Worm (Caenorhabditis elegans) whole organism, young adult: ENCODE results near the gene toh-1.

Experiments
- K11D2.4 ChIP-seq: fragments of 200-800 bp; sonication (Bioruptor generic); IDR thresholded peaks from 2 replicates; pipeline ENCODE4 v1.3.6; 2022; ENCODE audit warnings: missing genetic modification reagents, missing genetic modification characterization, missing compliant biosample characterization
- T26A5.8 ChIP-seq: sonication (generic microtip); optimal IDR thresholded peaks from 2 replicates; lab custom pipeline; 2016; ENCODE audit warnings: missing genetic modification characterization, missing compliant biosample characterization
- dpl-1 ChIP-seq: fragments of 150-350 bp; optimal IDR thresholded peaks from 2 replicates; lab custom pipeline; 2014; ENCODE audit warnings: missing biosample characterization, missing genetic modification reagents, missing genetic modification characterization
- efl-1 ChIP-seq: fragments of 150-350 bp; optimal IDR thresholded peaks from 2 replicates; lab custom pipeline; 2014; ENCODE audit warnings: missing biosample characterization, missing genetic modification reagents, missing genetic modification characterization
- ets-4 ChIP-seq: fragments of 200-800 bp; sonication (Bioruptor generic); optimal IDR thresholded peaks from 2 replicates; lab custom pipeline; 2018; ENCODE audit warnings: mild to moderate bottlenecking, missing genetic modification characterization, missing compliant biosample characterization
- gei-17 ChIP-seq: fragments of 200-800 bp; sonication (Bioruptor generic); optimal IDR thresholded peaks from 2 replicates; lab custom pipeline; 2018; ENCODE audit warnings: mild to moderate bottlenecking, missing genetic modification characterization, missing compliant biosample characterization
- him-1 ChIP-seq: sonication (generic microtip); optimal IDR thresholded peaks from 2 replicates; lab custom pipeline; 2016; ENCODE audit warnings: missing genotype, missing genetic modification reagents, missing genetic modification characterization, missing compliant biosample characterization
- lin-26 ChIP-seq: fragments of 200-800 bp; sonication (Bioruptor generic); IDR thresholded peaks from 2 replicates; pipeline ENCODE4 v1.3.6; 2022; ENCODE audit warnings: missing genetic modification reagents, missing genetic modification characterization, missing compliant biosample characterization
- pha-4 ChIP-seq: fragments of 150-350 bp; sonication (generic microtip); optimal IDR thresholded peaks from 2 replicates; lab custom pipeline; 2014; ENCODE audit warnings: missing biosample characterization, missing genetic modification reagents, missing genetic modification characterization
- snpc-4 ChIP-seq, 5 experiments: fragments of 150-350 bp in 1 of 5; sonication (generic microtip) in 4 of 5; optimal IDR thresholded peaks; 2 replicates each; lab custom pipeline; 2014 to 2018; ENCODE audit warnings: missing genetic modification characterization in 5 of 5, missing biosample characterization in 3 of 5, antibody characterized with exemption in 2 of 5, mild to moderate bottlenecking in 2 of 5, missing compliant biosample characterization in 2 of 5, missing genotype in 2 of 5, moderate library complexity in 2 of 5, missing genetic modification reagents in 1 of 5
- zfh-2 ChIP-seq: fragments of 200-800 bp; sonication (Bioruptor generic); conservative IDR thresholded peaks from 2 replicates; pipeline ENCODE4 v1.3.6; 2022; ENCODE audit warnings: missing genetic modification reagents, missing genetic modification characterization, missing compliant biosample characterization
- ztf-25 ChIP-seq: fragments of 200-800 bp; sonication (Bioruptor generic); IDR thresholded peaks from 2 replicates; pipeline ENCODE4 v1.3.6; 2022; ENCODE audit warnings: missing genetic modification reagents, missing genetic modification characterization, missing compliant biosample characterization

- TF ChIP-seq T26A5.8 (tag; lab: Kevin White, UChicago) = no peak
- TF ChIP-seq lin-26 (GFP tag; lab: Robert Waterston, UW) = no peak
- TF ChIP-seq pha-4 (tag; lab: Kevin White, UChicago) = no peak
- no peak for TF ChIP-seq him-1 (tag; lab: Kevin White, UChicago)
- no peak for TF ChIP-seq zfh-2 (GFP tag; lab: Robert Waterston, UW)
- no peak for TF ChIP-seq gei-17 (GFP tag; lab: Kevin White, UChicago)
- TF ChIP-seq ets-4 (GFP tag; lab: Kevin White, UChicago) = no peak
- TF ChIP-seq efl-1 = no peak
- no peak for TF ChIP-seq dpl-1 (GFP tag; lab: Kevin White, UChicago)
- TF ChIP-seq K11D2.4 = no peak
- TF ChIP-seq ztf-25 (GFP tag; lab: Robert Waterston, UW) = no peak
- no peak for TF ChIP-seq snpc-4 (GFP tag; optimal IDR thresholded peaks at IDR 0.05; lab: Kevin White, UChicago)
- TF ChIP-seq snpc-4 (tag; optimal IDR thresholded peaks at IDR 0.05; lab: Kevin White, UChicago) = no peak
Measured at ce11 chrIII:3806883-3807282, 1.9 kb downstream of the toh-1 start.
